Worm (Caenorhabditis elegans) whole organism, young adult: Measurements from ENCODE around the gene lron-5.

Source experiments
- B0019.2 ChIP-seq: fragments of 200-800 bp; sonication (Bioruptor generic); conservative IDR thresholded peaks from 2 replicates; pipeline ENCODE4 v1.3.6; 2022; ENCODE audit warnings: missing genetic modification reagents, missing genetic modification characterization, missing compliant biosample characterization
- C17E4.6 ChIP-seq: fragments of 200-800 bp; sonication (Bioruptor generic); IDR thresholded peaks from 2 replicates; pipeline ENCODE4 v1.3.6; 2022; ENCODE audit warnings: missing genetic modification reagents, missing genetic modification characterization, missing compliant biosample characterization
- D2030.7 ChIP-seq: fragments of 200-800 bp; sonication (Bioruptor generic); IDR thresholded peaks from 2 replicates; pipeline ENCODE4 v1.3.6; 2022; ENCODE audit warnings: missing genetic modification reagents, missing genetic modification characterization, missing compliant biosample characterization
- F37B4.10 ChIP-seq: fragments of 200-800 bp; sonication (Bioruptor generic); IDR thresholded peaks from 2 replicates; pipeline ENCODE4 v1.3.6; 2022; ENCODE audit warnings: missing genetic modification characterization, missing compliant biosample characterization
- F52B5.7 ChIP-seq: sonication (generic microtip); optimal IDR thresholded peaks from 2 replicates; lab custom pipeline; 2016; ENCODE audit warnings: mild to moderate bottlenecking, missing genetic modification characterization, missing compliant biosample characterization
- Y53G8AR.9 ChIP-seq: fragments of 200-800 bp; sonication (Bioruptor generic); conservative IDR thresholded peaks from 2 replicates; pipeline ENCODE4 v1.3.6; 2022; ENCODE audit warnings: missing genetic modification reagents, missing genetic modification characterization, missing compliant biosample characterization
- ama-1 ChIP-seq, 3 experiments: fragments of 150-350 bp in 1 of 3; sonication (generic microtip) in 2 of 3; optimal IDR thresholded peaks; 2 replicates each; lab custom pipeline; 2014 to 2018; ENCODE audit warnings: missing biosample characterization in 2 of 3, missing genetic modification characterization in 2 of 3, missing genetic modification reagents in 2 of 3
- attf-5 ChIP-seq: fragments of 200-800 bp; sonication (Bioruptor generic); optimal IDR thresholded peaks from 2 replicates; lab custom pipeline; 2018; ENCODE audit warnings: mild to moderate bottlenecking, missing genetic modification characterization, missing compliant biosample characterization
- cebp-1 ChIP-seq, 2 experiments: fragments of 200-800 bp in 1 of 2; sonication (Bioruptor generic) in 1 of 2; sonication (generic microtip) in 1 of 2; IDR thresholded peaks in 1 of 2; optimal IDR thresholded peaks in 1 of 2; 2 replicates each; pipeline versions ENCODE4 v1.3.6 to Lab custom; 2017 to 2022; ENCODE audit warnings: missing compliant biosample characterization in 2 of 2, missing genetic modification characterization in 2 of 2, mild to moderate bottlenecking in 1 of 2, missing genetic modification reagents in 1 of 2, moderate library complexity in 1 of 2
- ceh-27 ChIP-seq: fragments of 200-800 bp; sonication (Bioruptor generic); optimal IDR thresholded peaks from 2 replicates; lab custom pipeline; 2018; ENCODE audit warnings: mild to moderate bottlenecking, missing genetic modification characterization, moderate library complexity, missing compliant biosample characterization
- ceh-58 ChIP-seq: fragments of 200-800 bp; sonication (Bioruptor generic); IDR thresholded peaks from 2 replicates; pipeline ENCODE4 v1.3.6; 2022; ENCODE audit warnings: missing genetic modification characterization, missing compliant biosample characterization
- ceh-79 ChIP-seq: sonication (generic microtip); optimal IDR thresholded peaks from 2 replicates; lab custom pipeline; 2017; ENCODE audit warnings: mild to moderate bottlenecking, missing genetic modification characterization, missing compliant biosample characterization
- ceh-91 ChIP-seq: fragments of 200-800 bp; sonication (Bioruptor generic); IDR thresholded peaks from 2 replicates; pipeline ENCODE4 v1.3.6; 2022; ENCODE audit warnings: missing genetic modification reagents, missing genetic modification characterization, missing compliant biosample characterization
- die-1 ChIP-seq: sonication (generic microtip); optimal IDR thresholded peaks from 2 replicates; lab custom pipeline; 2016; ENCODE audit warnings: missing genotype, mild to moderate bottlenecking, missing genetic modification characterization, missing compliant biosample characterization
- dox-1 ChIP-seq: fragments of 200-800 bp; sonication (Bioruptor generic); IDR thresholded peaks from 2 replicates; pipeline ENCODE4 v1.3.6; 2022; ENCODE audit warnings: missing genetic modification reagents, missing genetic modification characterization, missing compliant biosample characterization
- dpl-1 ChIP-seq: fragments of 150-350 bp; optimal IDR thresholded peaks from 2 replicates; lab custom pipeline; 2014; ENCODE audit warnings: missing biosample characterization, missing genetic modification reagents, missing genetic modification characterization
- efl-1 ChIP-seq: fragments of 150-350 bp; optimal IDR thresholded peaks from 2 replicates; lab custom pipeline; 2014; ENCODE audit warnings: missing biosample characterization, missing genetic modification reagents, missing genetic modification characterization
- egl-18 ChIP-seq: fragments of 200-800 bp; sonication (Bioruptor generic); IDR thresholded peaks from 2 replicates; pipeline ENCODE4 v1.3.6; 2022; ENCODE audit warnings: missing genetic modification reagents, missing genetic modification characterization, missing compliant biosample characterization
- egrh-3 ChIP-seq: fragments of 200-800 bp; sonication (Bioruptor generic); IDR thresholded peaks from 2 replicates; pipeline ENCODE4 v1.3.6; 2022; ENCODE audit warnings: missing genetic modification reagents, missing genetic modification characterization, missing compliant biosample characterization
- ekl-4 ChIP-seq: fragments of 200-800 bp; sonication (Bioruptor generic); IDR thresholded peaks from 2 replicates; pipeline ENCODE4 v1.3.6; 2022; ENCODE audit warnings: missing genetic modification reagents, missing genetic modification characterization, missing compliant biosample characterization
- him-1 ChIP-seq: sonication (generic microtip); optimal IDR thresholded peaks from 2 replicates; lab custom pipeline; 2016; ENCODE audit warnings: missing genotype, missing genetic modification reagents, missing genetic modification characterization, missing compliant biosample characterization
- hlh-26 ChIP-seq: fragments of 200-800 bp; sonication (Bioruptor generic); conservative IDR thresholded peaks from 2 replicates; pipeline ENCODE4 v1.3.6; 2022; ENCODE audit warnings: missing genetic modification reagents, missing genetic modification characterization, missing compliant biosample characterization
- lag-1 ChIP-seq: fragments of 200-800 bp; sonication (Bioruptor generic); IDR thresholded peaks from 2 replicates; pipeline ENCODE4 v1.3.6; 2022; ENCODE audit warnings: missing genetic modification reagents, missing genetic modification characterization, missing compliant biosample characterization
- let-526 ChIP-seq: fragments of 200-800 bp; sonication (Bioruptor generic); IDR thresholded peaks from 2 replicates; pipeline ENCODE4 v1.3.6; 2022; ENCODE audit warnings: missing genetic modification reagents, missing genetic modification characterization, missing compliant biosample characterization
- lin-35 ChIP-seq, 3 experiments: fragments of 150-350 bp in 2 of 3; sonication (generic microtip) in 1 of 3; optimal IDR thresholded peaks; 2 replicates each; lab custom pipeline; 2014 to 2018; ENCODE audit warnings: missing biosample characterization in 3 of 3, missing genetic modification characterization in 3 of 3, missing genetic modification reagents in 3 of 3
- lin-54 ChIP-seq: fragments of 200-800 bp; sonication (Bioruptor generic); optimal IDR thresholded peaks from 2 replicates; lab custom pipeline; 2018; ENCODE audit warnings: mild to moderate bottlenecking, missing genetic modification characterization, missing compliant biosample characterization
- lir-1 ChIP-seq: fragments of 200-800 bp; sonication (Bioruptor generic); conservative IDR thresholded peaks from 2 replicates; pipeline ENCODE4 v1.3.6; 2022; ENCODE audit warnings: missing genetic modification reagents, missing genetic modification characterization, missing compliant biosample characterization
- lsl-1 ChIP-seq: fragments of 200-800 bp; sonication (Bioruptor generic); optimal IDR thresholded peaks from 2 replicates; lab custom pipeline; 2018; ENCODE audit warnings: mild to moderate bottlenecking, missing genetic modification characterization, moderate library complexity, missing compliant biosample characterization
- madf-10 ChIP-seq: sonication (generic microtip); optimal IDR thresholded peaks from 2 replicates; lab custom pipeline; 2016; ENCODE audit warnings: mild to moderate bottlenecking, missing genetic modification characterization, missing compliant biosample characterization
- madf-3 ChIP-seq: fragments of 200-800 bp; sonication (Bioruptor generic); IDR thresholded peaks from 2 replicates; pipeline ENCODE4 v1.3.6; 2022; ENCODE audit warnings: missing genetic modification reagents, missing genetic modification characterization, missing compliant biosample characterization
- madf-6 ChIP-seq: fragments of 200-800 bp; sonication (Bioruptor generic); IDR thresholded peaks from 2 replicates; pipeline ENCODE4 v1.3.6; 2022; ENCODE audit warnings: missing genetic modification reagents, missing genetic modification characterization, missing compliant biosample characterization
- mcd-1 ChIP-seq: fragments of 200-800 bp; sonication (Bioruptor generic); IDR thresholded peaks from 2 replicates; pipeline ENCODE4 v1.3.6; 2022; ENCODE audit warnings: missing genetic modification reagents, missing genetic modification characterization, missing compliant biosample characterization
- mes-4 ChIP-seq: sonication (generic microtip); optimal IDR thresholded peaks from 2 replicates; lab custom pipeline; 2016; ENCODE audit warnings: missing genotype, missing genetic modification characterization, missing compliant biosample characterization
- nfyb-1 ChIP-seq: fragments of 200-800 bp; sonication (Bioruptor generic); IDR thresholded peaks from 2 replicates; pipeline ENCODE4 v1.3.6; 2022; ENCODE audit warnings: missing genetic modification reagents, missing genetic modification characterization, missing compliant biosample characterization
- nhr-27 ChIP-seq: fragments of 200-800 bp; sonication (Bioruptor generic); optimal IDR thresholded peaks from 2 replicates; lab custom pipeline; 2018; ENCODE audit warnings: mild to moderate bottlenecking, missing genetic modification characterization, moderate library complexity, missing compliant biosample characterization
- rcor-1 ChIP-seq: fragments of 200-800 bp; sonication (Bioruptor generic); IDR thresholded peaks from 2 replicates; pipeline ENCODE4 v1.3.6; 2022; ENCODE audit warnings: missing genetic modification reagents, missing genetic modification characterization, missing compliant biosample characterization
- repo-1 ChIP-seq: sonication (generic microtip); optimal IDR thresholded peaks from 2 replicates; lab custom pipeline; 2017; ENCODE audit warnings: mild to moderate bottlenecking, missing genetic modification characterization, missing compliant biosample characterization
- snpc-1.1 ChIP-seq: sonication (generic microtip); optimal IDR thresholded peaks from 2 replicates; lab custom pipeline; 2017; ENCODE audit warnings: missing genetic modification characterization, mild to moderate bottlenecking, missing compliant biosample characterization, antibody characterized with exemption, moderate library complexity, missing genotype, missing genetic modification reagents; ENCODE audit not compliant: insufficient read depth
- snpc-1.3 ChIP-seq: sonication (generic microtip); optimal IDR thresholded peaks from 2 replicates; lab custom pipeline; 2017; ENCODE audit warnings: missing genetic modification characterization, mild to moderate bottlenecking, missing compliant biosample characterization, antibody characterized with exemption, moderate library complexity, missing genotype, missing genetic modification reagents; ENCODE audit not compliant: insufficient read depth
- snpc-3.4 ChIP-seq: sonication (generic microtip); optimal IDR thresholded peaks from 2 replicates; lab custom pipeline; 2017; ENCODE audit warnings: missing genetic modification characterization, mild to moderate bottlenecking, missing compliant biosample characterization, antibody characterized with exemption, moderate library complexity, missing genotype, missing genetic modification reagents
- snpc-4 ChIP-seq, 5 experiments: fragments of 150-350 bp in 1 of 5; sonication (generic microtip) in 4 of 5; optimal IDR thresholded peaks; 2 replicates each; lab custom pipeline; 2014 to 2018; ENCODE audit warnings: missing genetic modification characterization in 5 of 5, missing biosample characterization in 3 of 5, antibody characterized with exemption in 2 of 5, mild to moderate bottlenecking in 2 of 5, missing compliant biosample characterization in 2 of 5, missing genotype in 2 of 5, moderate library complexity in 2 of 5, missing genetic modification reagents in 1 of 5
- somi-1 ChIP-seq: fragments of 200-800 bp; sonication (Bioruptor generic); optimal IDR thresholded peaks from 2 replicates; lab custom pipeline; 2018; ENCODE audit warnings: mild to moderate bottlenecking, missing genetic modification characterization, missing compliant biosample characterization
- tbp1 ChIP-seq: fragments of 200-800 bp; sonication (Bioruptor generic); optimal IDR thresholded peaks from 2 replicates; lab custom pipeline; 2018; ENCODE audit warnings: mild to moderate bottlenecking, missing genetic modification characterization, missing compliant biosample characterization
- tlf-1 ChIP-seq: fragments of 200-800 bp; sonication (Bioruptor generic); optimal IDR thresholded peaks from 2 replicates; lab custom pipeline; 2018; ENCODE audit warnings: mild to moderate bottlenecking, missing genetic modification characterization, missing compliant biosample characterization
- ztf-18 ChIP-seq: sonication (generic microtip); optimal IDR thresholded peaks from 2 replicates; lab custom pipeline; 2016; ENCODE audit warnings: missing genotype, mild to moderate bottlenecking, missing genetic modification characterization, missing compliant biosample characterization
- ztf-25 ChIP-seq: fragments of 200-800 bp; sonication (Bioruptor generic); IDR thresholded peaks from 2 replicates; pipeline ENCODE4 v1.3.6; 2022; ENCODE audit warnings: missing genetic modification reagents, missing genetic modification characterization, missing compliant biosample characterization

lron-5 gene

DNA sequence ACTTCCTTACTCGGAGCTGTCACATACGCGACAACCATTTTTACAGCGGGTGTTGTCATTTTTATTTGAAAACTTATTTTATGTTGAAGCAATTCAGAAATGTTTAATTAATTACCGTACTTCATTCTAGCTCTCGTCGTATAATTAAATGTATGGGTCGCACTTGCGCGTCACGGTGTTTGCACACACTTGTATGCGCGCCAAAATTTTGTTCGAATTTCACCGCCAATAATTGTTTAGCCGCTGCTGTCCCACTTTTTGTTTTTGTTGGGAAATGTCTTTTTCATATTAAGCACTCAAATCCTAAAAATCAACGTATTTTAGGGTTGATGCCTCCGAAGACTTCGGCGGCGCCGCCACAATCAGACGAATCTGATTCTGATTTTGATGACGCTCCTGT is 35.7 kb upstream of the lron-5 start, which contains the start of the genes F35G12.7 and smc-4:
TSS of gene F35G12.7 (minus strand) at position 154 of the 400 bp plus-strand sequence.
TSS of gene smc-4 (plus strand) at position 325 of the 400 bp plus-strand sequence.
- TF ChIP-seq lin-54 (peak; percentile 81), lin-35 (GFP tag; optimal IDR thresholded peaks at IDR 0.05; lab: Kevin White, UChicago) (peak in 1 of 3 experiments; percentile 62), nfyb-1 (GFP tag; lab: Robert Waterston, UW) (peak; percentile 67), dox-1 (GFP tag; lab: Robert Waterston, UW) (peak; percentile 66), C17E4.6 (GFP tag; lab: Robert Waterston, UW) (peak; percentile 51; the same call in 1 of the 2 replicates), ztf-18 (peak; percentile 19), ztf-25 (GFP tag; lab: Robert Waterston, UW) (0 out of 2 replicates have a peak, but pooled peaks have one; percentile 28), F37B4.10 (GFP tag; lab: Robert Waterston, UW) (0 out of 2 replicates have a peak, but pooled peaks have one; percentile 15), lsl-1 (peak; percentile 69), madf-10 (tag; lab: Kevin White, UChicago) (no peak), let-526 (GFP tag; lab: Robert Waterston, UW) (no peak), madf-3 (peak; percentile 82; the same call in 1 of the 2 replicates), lag-1 (GFP tag; lab: Robert Waterston, UW) (no peak), cebp-1 (GFP tag; IDR thresholded peaks at IDR 0.05; lab: Robert Waterston, UW) (no peak), cebp-1 (tag; optimal IDR thresholded peaks at IDR 0.05; lab: Kevin White, UChicago) (peak; percentile 26), egrh-3 (GFP tag; lab: Robert Waterston, UW) (no peak), D2030.7 (GFP tag; lab: Robert Waterston, UW) (peak; percentile 76), mcd-1 (GFP tag; lab: Robert Waterston, UW) (peak; percentile 55; the same call in 1 of the 2 replicates), lir-1 (peak; percentile 54; the same call in 1 of the 2 replicates), tbp1 (GFP tag; lab: Kevin White, UChicago) (peak; percentile 30), ceh-58 (no peak), him-1 (tag; lab: Kevin White, UChicago) (peak; percentile 47), Y53G8AR.9 (peak; percentile 68; the same call in 1 of the 2 replicates), efl-1 (GFP tag; lab: Kevin White, UChicago) (peak; percentile 94), ama-1 (optimal IDR thresholded peaks at IDR 0.05; lab: Kevin White, UChicago) (no peak), ama-1 (GFP tag; optimal IDR thresholded peaks at IDR 0.05; lab: Kevin White, UChicago) (no peak), repo-1 (tag; lab: Kevin White, UChicago) (no peak), snpc-4 (GFP tag; optimal IDR thresholded peaks at IDR 0.05; lab: Kevin White, UChicago) (no peak), snpc-4 (tag; optimal IDR thresholded peaks at IDR 0.05; lab: Kevin White, UChicago) (peak in 2 of 4 experiments; percentile 7 to 23), madf-6 (GFP tag; lab: Robert Waterston, UW) (peak; percentile 96), ceh-91 (GFP tag; lab: Robert Waterston, UW) (peak; percentile 73), rcor-1 (peak; percentile 40; the same call in 1 of the 2 replicates), attf-5 (GFP tag; lab: Kevin White, UChicago) (peak; percentile 21), snpc-1.3 (peak; percentile 24), nhr-27 (tag; lab: Kevin White, UChicago) (no peak), somi-1 (GFP tag; lab: Kevin White, UChicago) (no peak), snpc-3.4 (tag; lab: Kevin White, UChicago) (peak; percentile 76), ceh-27 (peak; percentile 27), hlh-26 (GFP tag; lab: Robert Waterston, UW) (no peak), die-1 (tag; lab: Kevin White, UChicago) (peak; percentile 24), snpc-1.1 (tag; lab: Kevin White, UChicago) (peak; percentile 21), dpl-1 (peak; percentile 87), B0019.2 (no peak), F52B5.7 (tag; lab: Kevin White, UChicago) (no peak), ekl-4 (GFP tag; lab: Robert Waterston, UW) (peak; percentile 66), tlf-1 (GFP tag; lab: Kevin White, UChicago) (peak; percentile 62), mes-4 (tag; lab: Kevin White, UChicago) (no peak), egl-18 (GFP tag; lab: Robert Waterston, UW) (no peak), ceh-79 (no peak)
